Fruit fly (Drosophila melanogaster) whole organism: Measurements from ENCODE around the gene alpha4GT2.
A peak's percentile ranks its signal among the peaks of the same experiment; 100 is the strongest.

Source experiments
- CG8478 ChIP-seq: fragments of >200 bp; optimal IDR thresholded peaks from 2 replicates; lab custom pipeline; 2018; ENCODE audit warnings: inconsistent platforms
- Dll ChIP-seq: fragments of >200 bp; optimal IDR thresholded peaks from 2 replicates; lab custom pipeline; 2017
- EcR ChIP-seq, 2 experiments: fragments of >200 bp; optimal IDR thresholded peaks; 2 replicates each; lab custom pipeline; 2017; ENCODE audit warnings: missing biosample characterization in 2 of 2, missing genetic modification characterization in 2 of 2, missing genetic modification reagents in 2 of 2
- pan ChIP-seq: fragments of >200 bp; optimal IDR thresholded peaks from 2 replicates; lab custom pipeline; 2017
- psq ChIP-seq: fragments of >200 bp; optimal IDR thresholded peaks from 2 replicates; lab custom pipeline; 2017
- usp ChIP-seq: fragments of >200 bp; optimal IDR thresholded peaks from 2 replicates; lab custom pipeline; 2017; ENCODE audit warnings: missing biosample characterization, missing genetic modification characterization, mixed read lengths

alpha4GT2 gene

DNA sequence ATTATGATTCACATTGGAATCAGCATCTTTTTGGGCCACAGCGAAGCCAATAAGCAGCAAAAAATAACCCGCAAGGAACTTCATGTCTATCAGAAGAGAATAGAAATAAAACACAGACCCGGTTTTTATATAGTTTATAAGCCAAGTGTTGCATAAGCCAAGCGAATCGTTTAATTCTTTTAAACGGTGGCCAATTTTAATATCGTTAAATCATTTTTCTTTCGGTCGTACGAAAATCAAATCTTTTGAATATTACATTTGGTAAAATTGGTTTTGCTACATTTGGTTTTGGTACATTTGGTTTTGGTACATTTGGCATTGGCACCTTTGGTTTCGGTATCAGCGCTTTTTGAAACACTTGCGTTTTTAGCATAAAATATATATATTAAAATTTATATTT is 1.9 kb upstream of the alpha4GT2 start, which contains the start of gene Sfp96F:
Gene Sfp96F, minus strand, starts transcription at position 101 of the 400 bp plus-strand sequence.
- TF ChIP-seq usp (GFP tag; lab: Kevin White, UChicago) (no peak), CG8478 (lab: Kevin White, UChicago) (no peak), psq (lab: Kevin White, UChicago) (no peak)

DNA sequence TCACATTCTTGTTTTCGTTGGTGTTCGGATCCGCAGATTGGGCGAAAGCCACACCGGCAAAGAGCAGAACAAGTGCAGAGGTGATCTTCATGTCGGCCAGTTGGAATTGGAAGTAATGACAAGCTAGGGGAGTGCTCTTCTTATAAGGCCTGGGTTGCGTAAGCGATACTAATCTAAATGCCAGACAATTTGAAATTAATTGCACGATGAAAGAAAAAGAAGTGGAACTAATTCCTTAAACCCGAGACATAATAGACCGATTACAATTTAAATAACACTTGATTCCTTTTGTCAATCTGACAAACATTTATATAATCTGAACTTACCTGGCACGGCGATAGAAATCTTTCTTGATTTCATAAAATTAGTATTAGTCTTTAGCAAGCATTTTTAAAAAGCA is 1.2 kb upstream of the alpha4GT2 start, which contains the start of gene Mst57Db:
Gene Mst57Db, minus strand, starts transcription at position 101 of the 400 bp plus-strand sequence.
- TF ChIP-seq CG8478 (lab: Kevin White, UChicago) (no peak), Dll (lab: Kevin White, UChicago) (no peak), EcR (GFP tag; optimal IDR thresholded peaks at IDR 0.05; lab: Kevin White, UChicago) (no peak), usp (GFP tag; lab: Kevin White, UChicago) (no peak), pan (lab: Kevin White, UChicago) (no peak), psq (lab: Kevin White, UChicago) (no peak)

DNA sequence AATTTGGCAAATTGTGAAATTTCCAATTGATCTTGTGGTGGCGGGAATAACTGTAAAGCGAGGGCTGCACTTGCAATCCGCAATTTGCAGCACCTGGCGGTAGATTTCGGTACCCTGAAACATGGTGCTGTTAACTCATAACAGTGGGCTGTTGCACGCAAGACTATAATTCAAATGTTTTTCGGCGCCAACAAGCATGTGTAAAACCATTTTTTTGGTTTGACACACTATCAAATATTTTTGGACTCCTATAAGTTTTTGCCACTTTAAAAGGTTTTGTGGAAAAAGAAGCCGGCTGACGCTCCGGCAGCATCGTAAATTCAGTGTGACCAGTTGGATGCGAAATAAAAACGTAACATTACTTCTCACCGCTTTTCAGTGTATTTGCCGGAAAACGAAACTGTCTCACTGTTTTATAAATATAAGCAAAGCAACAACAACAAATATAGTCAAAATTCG is 19.2 kb downstream of the alpha4GT2 start, which contains the start of the genes CG14545 and CG5886:
Gene CG14545, minus strand, starts transcription at position 68 of the 459 bp plus-strand sequence.
Gene CG5886, plus strand, starts transcription at position 409 of the 459 bp plus-strand sequence.
- TF ChIP-seq usp (GFP tag; lab: Kevin White, UChicago) (no peak), psq (lab: Kevin White, UChicago) (no peak), EcR (GFP tag; optimal IDR thresholded peaks at IDR 0.05; lab: Kevin White, UChicago) (no peak), Dll (lab: Kevin White, UChicago) (no peak), pan (lab: Kevin White, UChicago) (no peak), CG8478 (lab: Kevin White, UChicago) (no peak)

DNA sequence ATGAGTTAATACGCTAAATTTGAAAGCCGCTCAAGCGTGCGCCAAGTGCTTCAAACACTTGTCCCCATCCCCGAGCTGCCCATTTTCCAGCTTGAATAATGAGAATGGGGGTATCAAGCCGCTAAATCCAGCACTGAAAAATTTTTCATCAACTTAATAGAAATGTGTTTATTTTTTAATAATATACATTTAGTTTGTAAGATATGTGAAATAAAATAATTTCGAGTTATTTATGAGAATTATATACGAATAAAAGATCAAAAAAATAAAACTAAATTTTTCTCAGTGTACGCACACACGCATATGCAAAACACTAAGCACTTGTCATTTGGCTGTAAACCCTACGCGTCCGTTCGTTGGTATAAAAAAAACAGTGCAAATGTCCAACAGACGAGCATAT is 22.8 kb downstream of the alpha4GT2 start:
- TF ChIP-seq CG8478 (lab: Kevin White, UChicago) (no peak), psq (lab: Kevin White, UChicago) (no peak), Dll (lab: Kevin White, UChicago) (no peak), EcR (GFP tag; optimal IDR thresholded peaks at IDR 0.05; lab: Kevin White, UChicago) (no peak), pan (lab: Kevin White, UChicago) (no peak), usp (GFP tag; lab: Kevin White, UChicago) (no peak)

DNA sequence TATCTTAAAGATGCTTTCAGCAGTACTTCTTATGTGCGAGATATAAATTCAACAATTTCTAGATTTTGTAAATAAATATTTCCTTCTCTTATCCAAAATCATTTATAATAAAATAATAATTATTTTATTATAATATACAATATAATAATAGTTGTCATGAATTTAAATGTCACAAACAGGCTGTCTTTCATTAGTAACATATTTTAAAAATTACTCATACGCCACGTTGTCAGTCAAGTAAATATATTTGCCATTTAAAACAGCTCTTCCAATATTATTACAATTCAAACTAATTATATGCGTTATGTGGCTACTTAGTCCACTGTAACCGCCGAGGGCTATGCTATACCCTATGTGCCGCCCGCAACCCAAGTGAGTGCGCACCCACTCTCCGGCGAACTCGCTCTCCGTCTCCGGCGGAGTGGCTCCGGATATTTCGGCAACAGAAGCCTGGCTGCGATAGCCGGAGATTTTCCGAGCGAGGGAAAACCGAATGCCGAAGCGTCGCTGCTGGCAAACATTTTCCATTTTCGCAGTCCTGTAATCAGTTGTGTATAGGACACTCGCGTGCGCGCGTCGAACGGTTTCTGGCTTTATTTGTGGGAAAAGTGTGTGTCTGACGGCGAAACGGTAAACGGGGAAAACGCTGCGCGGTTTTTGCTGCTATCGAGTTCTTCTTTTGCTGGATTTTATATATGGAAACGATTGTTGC is 23.7 kb downstream of the alpha4GT2 start, which contains the start of gene CG5890:
Gene CG5890, plus strand, starts transcription at position 561 of the 712 bp plus-strand sequence.
- TF ChIP-seq pan (lab: Kevin White, UChicago) (no peak), EcR (GFP tag; optimal IDR thresholded peaks at IDR 0.05; lab: Kevin White, UChicago) (no peak), CG8478 (lab: Kevin White, UChicago) (no peak), psq (lab: Kevin White, UChicago) (no peak), Dll (lab: Kevin White, UChicago) (no peak), usp (GFP tag; lab: Kevin White, UChicago) (no peak)

DNA sequence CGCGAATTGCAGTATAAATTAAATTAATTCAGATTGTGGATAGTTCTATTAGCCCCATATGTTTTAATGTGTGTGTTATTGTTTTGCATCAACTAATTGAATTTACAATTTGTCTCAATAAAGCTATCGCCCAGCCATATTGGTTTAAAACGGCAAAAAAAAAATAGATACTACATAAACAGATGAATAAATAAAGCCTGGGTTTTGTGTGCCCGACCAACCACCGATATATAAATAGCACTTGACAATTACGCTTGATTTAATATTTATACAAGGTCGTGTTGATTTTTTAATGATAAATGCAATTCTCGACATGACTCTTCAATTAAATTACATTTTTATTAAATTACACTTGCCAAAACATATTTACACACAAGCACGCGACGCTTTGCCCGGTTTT is 38.4 kb downstream of the alpha4GT2 start:
- no peak for TF ChIP-seq CG8478 (lab: Kevin White, UChicago)
- no peak for TF ChIP-seq usp (GFP tag; lab: Kevin White, UChicago)
- no peak for TF ChIP-seq pan (lab: Kevin White, UChicago)
- TF ChIP-seq Dll (lab: Kevin White, UChicago): no peak
- no peak for TF ChIP-seq psq (lab: Kevin White, UChicago)
- TF ChIP-seq EcR (GFP tag; optimal IDR thresholded peaks at IDR 0.05; lab: Kevin White, UChicago): no peak

DNA sequence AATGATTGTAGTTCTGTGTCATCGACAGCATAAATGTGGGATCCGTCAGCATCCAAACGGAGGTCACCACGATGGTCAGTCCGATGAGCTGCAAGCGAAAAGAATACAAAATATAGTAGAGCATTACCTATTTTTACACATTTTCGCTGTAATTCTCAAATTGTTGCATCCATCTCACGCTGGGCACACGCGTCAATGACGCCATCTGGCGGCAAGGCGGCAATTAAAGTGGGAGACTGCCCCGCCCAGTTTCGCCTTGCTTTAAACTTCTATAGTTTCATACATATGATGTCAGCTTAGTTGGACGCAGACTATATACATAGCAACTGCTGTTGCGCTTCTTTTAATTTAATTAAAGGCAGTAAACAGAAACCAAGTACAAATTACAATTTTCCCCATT is 44.6 kb downstream of the alpha4GT2 start:
- no peak for TF ChIP-seq CG8478 (lab: Kevin White, UChicago)
- TF ChIP-seq EcR (GFP tag; optimal IDR thresholded peaks at IDR 0.05; lab: Kevin White, UChicago): no peak
- no peak for TF ChIP-seq usp (GFP tag; lab: Kevin White, UChicago)

DNA sequence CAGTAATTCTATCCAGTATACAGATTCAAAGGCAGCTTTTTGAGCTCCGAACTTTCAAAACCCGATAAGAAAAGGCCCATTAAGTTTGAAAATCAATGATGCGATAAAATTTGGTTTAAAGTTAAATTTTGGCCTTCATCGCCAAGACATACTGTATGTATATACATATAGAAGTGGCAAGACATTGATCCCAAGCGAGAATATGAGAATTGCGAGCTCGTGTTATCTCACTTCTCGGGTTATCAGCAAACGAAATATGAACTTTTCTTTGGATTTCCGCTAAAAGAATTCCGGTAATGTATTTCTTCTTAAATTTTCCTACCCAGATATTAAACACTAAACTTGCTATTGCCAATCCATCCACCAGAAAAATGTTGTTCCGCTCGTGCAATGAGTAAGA is 45.0 kb downstream of the alpha4GT2 start:
- peak in 1 of 2 experiments; percentile 2 for TF ChIP-seq EcR (GFP tag; optimal IDR thresholded peaks at IDR 0.05; lab: Kevin White, UChicago)
- no peak for TF ChIP-seq pan (lab: Kevin White, UChicago)
- no peak for TF ChIP-seq psq (lab: Kevin White, UChicago)
- TF ChIP-seq usp (GFP tag; lab: Kevin White, UChicago): no peak

DNA sequence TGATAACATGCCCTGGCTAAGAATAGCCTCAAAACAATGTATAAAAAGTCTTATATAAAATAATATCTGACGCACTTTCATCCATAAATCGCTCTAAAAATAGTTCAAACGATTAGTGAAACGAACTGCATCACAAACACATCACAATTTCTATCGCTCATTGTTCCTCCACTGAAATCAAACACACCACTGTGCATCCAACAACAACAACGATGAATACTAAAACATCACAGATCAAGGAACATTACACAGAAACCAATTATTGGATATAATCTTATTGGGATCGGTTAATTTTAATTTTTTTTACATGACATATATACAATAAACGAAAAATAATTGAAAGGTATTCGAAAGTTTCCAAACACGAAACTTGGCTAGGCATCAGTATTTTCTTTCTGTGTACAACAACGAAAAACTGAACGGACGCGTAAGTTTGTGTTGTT is 47.3 kb downstream of the alpha4GT2 start:
- TF ChIP-seq pan (lab: Kevin White, UChicago) (no peak), CG8478 (lab: Kevin White, UChicago) (no peak), usp (GFP tag; lab: Kevin White, UChicago) (no peak), Dll (lab: Kevin White, UChicago) (no peak), psq (lab: Kevin White, UChicago) (no peak), EcR (GFP tag; optimal IDR thresholded peaks at IDR 0.05; lab: Kevin White, UChicago) (no peak)

DNA sequence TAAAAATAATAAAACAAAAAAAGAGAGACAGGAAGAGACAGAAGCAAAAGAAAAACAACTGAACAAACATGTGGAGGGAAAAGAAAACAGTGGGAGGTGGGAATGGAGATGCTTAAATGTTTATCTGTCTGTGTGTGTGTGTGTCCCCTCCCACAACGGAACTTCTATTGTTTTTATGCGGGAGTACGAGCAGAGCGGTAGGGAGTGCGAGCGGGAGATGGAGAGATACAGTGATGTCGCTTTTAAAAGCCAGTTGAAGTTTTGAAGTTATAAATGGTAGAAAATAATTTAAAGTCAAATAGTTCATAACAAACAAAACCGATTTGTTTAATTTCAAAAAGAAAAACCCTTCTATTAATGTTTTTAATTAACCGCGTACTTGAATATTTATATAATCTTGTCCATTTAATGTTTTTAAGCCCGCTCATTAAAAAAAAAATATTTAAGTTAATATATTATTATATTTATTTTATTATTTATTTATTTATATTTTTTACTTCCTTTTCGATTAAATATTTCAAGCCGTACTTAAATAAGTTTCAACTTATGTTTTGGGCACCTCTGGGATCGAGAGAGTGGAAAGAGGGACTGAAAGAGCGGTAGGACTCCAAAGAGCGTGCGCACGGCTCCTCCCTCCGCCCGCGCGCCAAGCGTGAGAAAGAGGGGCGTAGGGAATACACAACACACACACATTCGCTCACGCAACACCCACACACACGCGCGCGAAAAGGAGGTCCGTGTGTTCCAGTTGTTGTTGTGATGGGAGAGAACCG is 48.4 kb downstream of the alpha4GT2 start:
- no peak for TF ChIP-seq Dll (lab: Kevin White, UChicago)
- TF ChIP-seq psq (lab: Kevin White, UChicago): no peak
- no peak for TF ChIP-seq pan (lab: Kevin White, UChicago)
- no peak for TF ChIP-seq usp (GFP tag; lab: Kevin White, UChicago)
- TF ChIP-seq EcR (GFP tag; optimal IDR thresholded peaks at IDR 0.05; lab: Kevin White, UChicago): no peak
- no peak for TF ChIP-seq CG8478 (lab: Kevin White, UChicago)
